Fruit fly (Drosophila melanogaster) whole organism, embryonic: ENCODE data around the gene CG44000.

Source experiments
- Abd-B ChIP-seq: fragments of 200-800 bp; sonication (Bioruptor generic); optimal IDR thresholded peaks from 2 replicates; lab custom pipeline; 2018; ENCODE audit warnings: missing biosample characterization, mild to moderate bottlenecking, missing genetic modification characterization, moderate library complexity
- Adf1 ChIP-seq: fragments of 200-800 bp; sonication (Bioruptor generic); IDR thresholded peaks from 2 replicates; pipeline ENCODE4 v1.3.6; 2022; ENCODE audit warnings: missing biosample characterization, missing genetic modification characterization
- Atf-2 ChIP-seq: fragments of 200-800 bp; sonication (Bioruptor generic); optimal IDR thresholded peaks from 2 replicates; lab custom pipeline; 2016; ENCODE audit warnings: missing biosample characterization, missing genetic modification characterization
- B-H1 ChIP-seq: fragments of 200-800 bp; sonication (Bioruptor generic); IDR thresholded peaks from 3 replicates; pipeline ENCODE4 v1.3.6; 2022; ENCODE audit warnings: missing biosample characterization, missing genetic modification characterization
- Bgb ChIP-seq: fragments of 200-800 bp; sonication (Bioruptor generic); IDR thresholded peaks from 2 replicates; pipeline ENCODE4 v1.3.6; 2022; ENCODE audit warnings: missing biosample characterization, missing genetic modification characterization; ENCODE audit not compliant: partially characterized antibody
- CG1024 ChIP-seq: fragments of 200-800 bp; sonication (Bioruptor generic); IDR thresholded peaks from 2 replicates; pipeline ENCODE4 v1.3.6; 2022; ENCODE audit warnings: missing biosample characterization, missing genetic modification characterization
- CG10366 ChIP-seq: fragments of 200-800 bp; sonication (Bioruptor generic); IDR thresholded peaks from 2 replicates; pipeline ENCODE4 v1.3.6; 2022; ENCODE audit warnings: missing biosample characterization, missing genetic modification characterization
- CG10959 ChIP-seq: fragments of 200-800 bp; sonication (Bioruptor generic); IDR thresholded peaks from 2 replicates; pipeline ENCODE4 v1.3.6; 2022; ENCODE audit warnings: missing biosample characterization, missing genetic modification characterization
- CG12659 ChIP-seq: fragments of 200-800 bp; sonication (Bioruptor generic); optimal IDR thresholded peaks from 3 replicates; lab custom pipeline; 2017; ENCODE audit warnings: mild to moderate bottlenecking, missing biosample characterization, missing genetic modification reagents, missing genetic modification characterization
- CG13287 ChIP-seq: fragments of 200-800 bp; sonication (Bioruptor generic); IDR thresholded peaks from 2 replicates; pipeline ENCODE4 v1.3.6; 2022; ENCODE audit warnings: missing biosample characterization, missing genetic modification characterization; ENCODE audit not compliant: partially characterized antibody
- CG13424 ChIP-seq: fragments of 200-800 bp; sonication (Bioruptor generic); optimal IDR thresholded peaks from 2 replicates; lab custom pipeline; 2019; ENCODE audit warnings: missing biosample characterization, mild to moderate bottlenecking, missing genetic modification characterization, moderate library complexity
- CG13624 ChIP-seq: fragments of 200-800 bp; sonication (Bioruptor generic); optimal IDR thresholded peaks from 2 replicates; lab custom pipeline; 2016; ENCODE audit warnings: missing biosample characterization, missing genetic modification characterization
- CG16863 ChIP-seq: fragments of 200-800 bp; sonication (Bioruptor generic); optimal IDR thresholded peaks from 3 replicates; lab custom pipeline; 2016; ENCODE audit warnings: missing biosample characterization, missing genetic modification characterization
- CG18262 ChIP-seq: fragments of 200-800 bp; optimal IDR thresholded peaks from 3 replicates; lab custom pipeline; 2019; ENCODE audit warnings: missing biosample characterization, mild to moderate bottlenecking, missing genetic modification characterization, moderate library complexity
- CG2129 ChIP-seq: fragments of 200-800 bp; sonication (Bioruptor generic); IDR thresholded peaks from 2 replicates; pipeline ENCODE4 v1.3.6; 2022; ENCODE audit warnings: missing biosample characterization, missing genetic modification characterization; ENCODE audit not compliant: partially characterized antibody
- CG30403 ChIP-seq: fragments of 200-800 bp; sonication (Bioruptor generic); optimal IDR thresholded peaks from 3 replicates; lab custom pipeline; 2016; ENCODE audit warnings: missing biosample characterization, missing genetic modification characterization
- CG31388 ChIP-seq: fragments of 200-800 bp; sonication (Bioruptor generic); optimal IDR thresholded peaks from 2 replicates; lab custom pipeline; 2016; ENCODE audit warnings: missing biosample characterization, missing genetic modification characterization
- CG32532 ChIP-seq: fragments of 200-800 bp; sonication (Bioruptor generic); IDR thresholded peaks from 2 replicates; pipeline ENCODE4 v1.3.6; 2022; ENCODE audit warnings: missing biosample characterization, missing genetic modification characterization
- CG32767 ChIP-seq: fragments of 200-800 bp; sonication (Bioruptor generic); IDR thresholded peaks from 2 replicates; pipeline ENCODE4 v1.3.6; 2022; ENCODE audit warnings: missing biosample characterization, missing genetic modification characterization
- CG6654 ChIP-seq: fragments of 200-800 bp; sonication (Bioruptor generic); optimal IDR thresholded peaks from 2 replicates; lab custom pipeline; 2017; ENCODE audit warnings: missing biosample characterization, mild to moderate bottlenecking, missing genetic modification characterization
- CG8924 ChIP-seq: fragments of 200-800 bp; optimal IDR thresholded peaks from 3 replicates; lab custom pipeline; 2019; ENCODE audit warnings: missing biosample characterization, mild to moderate bottlenecking, missing genetic modification characterization, moderate library complexity
- CG9609 ChIP-seq: fragments of 200-800 bp; sonication (Bioruptor generic); optimal IDR thresholded peaks from 3 replicates; lab custom pipeline; 2016; ENCODE audit warnings: missing biosample characterization, missing genetic modification characterization
- CrebB ChIP-seq: fragments of 200-800 bp; sonication (Bioruptor generic); optimal IDR thresholded peaks from 3 replicates; lab custom pipeline; 2018; ENCODE audit warnings: missing biosample characterization, mild to moderate bottlenecking, missing genetic modification characterization
- Dad ChIP-seq: fragments of 200-800 bp; sonication (Bioruptor generic); optimal IDR thresholded peaks from 3 replicates; lab custom pipeline; 2016; ENCODE audit warnings: missing biosample characterization, missing genetic modification characterization
- HLH4C ChIP-seq: fragments of 200-800 bp; sonication (Bioruptor generic); IDR thresholded peaks from 3 replicates; pipeline ENCODE4 v1.3.6; 2022; ENCODE audit warnings: missing biosample characterization, missing genetic modification characterization; ENCODE audit not compliant: partially characterized antibody
- Hr3 ChIP-seq: fragments of 200-800 bp; sonication (Bioruptor generic); optimal IDR thresholded peaks from 3 replicates; lab custom pipeline; 2016; ENCODE audit warnings: missing biosample characterization, missing genetic modification characterization
- Hr78 ChIP-seq, 2 experiments: fragments of 200-800 bp in 1 of 2; fragments of >200 bp in 1 of 2; sonication (Bioruptor generic) in 1 of 2; optimal IDR thresholded peaks; 2 replicates each; lab custom pipeline; 2017 to 2019; ENCODE audit warnings: missing biosample characterization in 2 of 2, missing genetic modification characterization in 2 of 2, mild to moderate bottlenecking in 1 of 2, moderate library complexity in 1 of 2
- Myb ChIP-seq: fragments of 200-800 bp; sonication (Bioruptor generic); optimal IDR thresholded peaks from 2 replicates; lab custom pipeline; 2016; ENCODE audit warnings: missing biosample characterization, missing genetic modification characterization
- Sry-β ChIP-seq: fragments of 200-800 bp; sonication (Bioruptor generic); optimal IDR thresholded peaks from 2 replicates; lab custom pipeline; 2018; ENCODE audit warnings: missing biosample characterization, mild to moderate bottlenecking, missing genetic modification characterization, moderate library complexity
- Tbp ChIP-seq: fragments of >200 bp; optimal IDR thresholded peaks from 2 replicates; lab custom pipeline; 2018; ENCODE audit warnings: missing biosample characterization, missing genetic modification characterization
- chm ChIP-seq: fragments of 200-800 bp; sonication (Bioruptor generic); IDR thresholded peaks from 2 replicates; pipeline ENCODE4 v1.3.6; 2022; ENCODE audit warnings: missing biosample characterization, missing genetic modification characterization
- dimm ChIP-seq: fragments of 200-800 bp; sonication (Bioruptor generic); IDR thresholded peaks from 2 replicates; pipeline ENCODE4 v1.3.6; 2022; ENCODE audit warnings: missing biosample characterization, missing genetic modification characterization
- dm ChIP-seq: fragments of 200-800 bp; sonication (Bioruptor generic); optimal IDR thresholded peaks from 3 replicates; lab custom pipeline; 2016; ENCODE audit warnings: missing biosample characterization, missing genetic modification characterization
- eve ChIP-seq, 2 experiments: fragments of >200 bp; optimal IDR thresholded peaks; 2 replicates each; lab custom pipeline; 2017; ENCODE audit warnings: missing biosample characterization in 2 of 2, missing genetic modification characterization in 2 of 2
- ewg ChIP-seq: fragments of 200-800 bp; sonication (Bioruptor generic); optimal IDR thresholded peaks from 3 replicates; lab custom pipeline; 2017; ENCODE audit warnings: mild to moderate bottlenecking, missing biosample characterization, missing genetic modification reagents, missing genetic modification characterization
- gcm ChIP-seq: fragments of 200-800 bp; sonication (Bioruptor generic); optimal IDR thresholded peaks from 2 replicates; lab custom pipeline; 2019; ENCODE audit warnings: missing biosample characterization, mild to moderate bottlenecking, missing genetic modification characterization, moderate library complexity
- gem ChIP-seq: fragments of 200-800 bp; sonication (Bioruptor generic); optimal IDR thresholded peaks from 2 replicates; lab custom pipeline; 2019; ENCODE audit warnings: missing biosample characterization, mild to moderate bottlenecking, missing genetic modification characterization, moderate library complexity
- gro ChIP-seq: fragments of 200-800 bp; sonication (Bioruptor generic); optimal IDR thresholded peaks from 2 replicates; lab custom pipeline; 2016; ENCODE audit warnings: missing biosample characterization, missing genetic modification characterization
- gsb-n ChIP-seq: fragments of 200-800 bp; sonication (Bioruptor generic); optimal IDR thresholded peaks from 3 replicates; lab custom pipeline; 2018; ENCODE audit warnings: missing biosample characterization, mild to moderate bottlenecking, missing genetic modification characterization
- hbn ChIP-seq: fragments of 200-800 bp; sonication (Bioruptor generic); IDR thresholded peaks from 2 replicates; pipeline ENCODE4 v1.3.6; 2022; ENCODE audit warnings: missing biosample characterization, missing genetic modification characterization; ENCODE audit not compliant: partially characterized antibody
- inv ChIP-seq: fragments of 200-800 bp; sonication (Bioruptor generic); IDR thresholded peaks from 2 replicates; pipeline ENCODE4 v1.3.6; 2022; ENCODE audit warnings: missing biosample characterization, missing genetic modification characterization; ENCODE audit not compliant: partially characterized antibody
- lilli ChIP-seq: fragments of 200-800 bp; sonication (Bioruptor generic); optimal IDR thresholded peaks from 3 replicates; lab custom pipeline; 2016; ENCODE audit warnings: missing biosample characterization, missing genetic modification characterization
- mam ChIP-seq: fragments of 200-800 bp; sonication (Bioruptor generic); optimal IDR thresholded peaks from 3 replicates; lab custom pipeline; 2016; ENCODE audit warnings: missing biosample characterization, missing genetic modification characterization
- pum ChIP-seq: fragments of 200-800 bp; sonication (Bioruptor generic); optimal IDR thresholded peaks from 2 replicates; lab custom pipeline; 2016; ENCODE audit warnings: missing biosample characterization, missing genetic modification characterization
- pzg ChIP-seq: fragments of 200-800 bp; sonication (Bioruptor generic); optimal IDR thresholded peaks from 3 replicates; lab custom pipeline; 2018; ENCODE audit warnings: missing biosample characterization, mild to moderate bottlenecking, missing genetic modification characterization, moderate library complexity
- slbo ChIP-seq: fragments of 200-800 bp; sonication (Bioruptor generic); IDR thresholded peaks from 2 replicates; pipeline ENCODE4 v1.3.6; 2022; ENCODE audit warnings: missing biosample characterization, missing genetic modification characterization
- slou ChIP-seq: fragments of 200-800 bp; sonication (Bioruptor generic); optimal IDR thresholded peaks from 3 replicates; lab custom pipeline; 2016; ENCODE audit warnings: missing biosample characterization, missing genetic modification characterization
- sna ChIP-seq: fragments of 200-800 bp; sonication (Bioruptor generic); IDR thresholded peaks from 2 replicates; pipeline ENCODE4 v1.3.6; 2022; ENCODE audit warnings: missing biosample characterization, missing genetic modification characterization; ENCODE audit not compliant: partially characterized antibody
- unpg ChIP-seq: fragments of 200-800 bp; sonication (Bioruptor generic); optimal IDR thresholded peaks from 3 replicates; lab custom pipeline; 2018; ENCODE audit warnings: missing biosample characterization, mild to moderate bottlenecking, missing genetic modification characterization, moderate library complexity

The CG44000 gene

dm6 chr2L:5009306-5010030 lies 33.6 kb upstream of the CG44000 start, which contains the start of gene Rtnl1 (continued):
- TF ChIP-seq gcm (GFP tag; lab: Kevin White, UChicago) = peak; percentile 3
- peak; percentile 97 for TF ChIP-seq CG13287 (GFP tag; lab: Robert Waterston, UW)
- TF ChIP-seq pzg (GFP tag; lab: Kevin White, UChicago) = peak; percentile 99
- peak; percentile 95 for TF ChIP-seq Bgb (GFP tag; lab: Robert Waterston, UW)
- TF ChIP-seq unpg (GFP tag; lab: Kevin White, UChicago) = no peak
- TF ChIP-seq CG18262 (tag; lab: Kevin White, UChicago) = peak; percentile 22
- no peak for TF ChIP-seq slou
- peak; percentile 32 for TF ChIP-seq lilli (GFP tag; lab: Kevin White, UChicago)
- TF ChIP-seq gsb-n (tag; lab: Kevin White, UChicago) = no peak
- TF ChIP-seq gro (GFP tag; lab: Kevin White, UChicago) = peak; percentile 84
- TF ChIP-seq ewg = peak; percentile 100
- TF ChIP-seq CG32532 (GFP tag; lab: Robert Waterston, UW) = peak; percentile 47; the same call in 1 of the 2 replicates
- peak; percentile 17 for TF ChIP-seq CrebB (tag; lab: Kevin White, UChicago)
- no peak for TF ChIP-seq Hr3 (GFP tag; lab: Kevin White, UChicago)
- TF ChIP-seq CG10959 (GFP tag; lab: Robert Waterston, UW) = no peak
- TF ChIP-seq B-H1 (GFP tag; lab: Robert Waterston, UW) = no peak
- TF ChIP-seq hbn (GFP tag; lab: Robert Waterston, UW) = peak; percentile 95
- TF ChIP-seq CG13624 (GFP tag; lab: Kevin White, UChicago) = peak; percentile 71
- peak; percentile 48; the same call in 1 of the 2 replicates for TF ChIP-seq chm (GFP tag; lab: Robert Waterston, UW)
- peak; percentile 28 for TF ChIP-seq CG13424
- peak; percentile 88 for TF ChIP-seq CG12659 (GFP tag; lab: Kevin White, UChicago)
- no peak for TF ChIP-seq dimm (GFP tag; lab: Robert Waterston, UW)
- TF ChIP-seq Abd-B = peak; percentile 67
- TF ChIP-seq CG16863 = peak; percentile 23
- peak; percentile 2 for TF ChIP-seq gem (tag; lab: Kevin White, UChicago)
- no peak for TF ChIP-seq CG32767
- no peak for TF ChIP-seq CG1024 (GFP tag; lab: Robert Waterston, UW)
- TF ChIP-seq Tbp (GFP tag; lab: Kevin White, UChicago) = peak; percentile 44
- TF ChIP-seq CG6654 (GFP tag; lab: Kevin White, UChicago) = peak; percentile 10
- TF ChIP-seq Myb = peak; percentile 87
- TF ChIP-seq CG10366 = no peak
- peak; percentile 32 for TF ChIP-seq mam (GFP tag; lab: Kevin White, UChicago)
- no peak for TF ChIP-seq CG31388 (GFP tag; lab: Kevin White, UChicago)
- TF ChIP-seq CG30403 (GFP tag; lab: Kevin White, UChicago) = peak; percentile 35
- no peak for TF ChIP-seq Hr78 (GFP tag; optimal IDR thresholded peaks at IDR 0.05; lab: Kevin White, UChicago)
- peak; percentile 80 for TF ChIP-seq CG2129 (GFP tag; lab: Robert Waterston, UW)
- peak; percentile 85 for TF ChIP-seq inv (GFP tag; lab: Robert Waterston, UW)
- TF ChIP-seq Adf1 (GFP tag; lab: Robert Waterston, UW) = peak; percentile 31; the same call in 1 of the 2 replicates
- no peak for TF ChIP-seq eve (GFP tag; optimal IDR thresholded peaks at IDR 0.05; lab: Kevin White, UChicago)
- TF ChIP-seq HLH4C (GFP tag; lab: Robert Waterston, UW) = peak; percentile 82
- peak; percentile 51; the same call in 1 of the 2 replicates for TF ChIP-seq slbo (GFP tag; lab: Robert Waterston, UW)
- TF ChIP-seq Sry-β (GFP tag; lab: Kevin White, UChicago) = peak; percentile 81
- peak; percentile 20 for TF ChIP-seq CG8924 (tag; lab: Kevin White, UChicago)
- peak; percentile 19 for TF ChIP-seq pum (GFP tag; lab: Kevin White, UChicago)
- TF ChIP-seq Atf-2 (GFP tag; lab: Kevin White, UChicago) = peak; percentile 9
- TF ChIP-seq dm (GFP tag; lab: Kevin White, UChicago) = peak; percentile 40
- TF ChIP-seq sna (GFP tag; lab: Robert Waterston, UW) = peak; percentile 82
- TF ChIP-seq Dad (GFP tag; lab: Kevin White, UChicago) = peak; percentile 20
- peak; percentile 40 for TF ChIP-seq CG9609 (GFP tag; lab: Kevin White, UChicago)
